Worm (Caenorhabditis elegans): ENCODE measurements around the gene srh-281.

Gene srh-281

ce11 chrV:16210257-16211002 is 19.8 kb downstream of the srh-281 start, which contains the start of gene F11A5.16:
TSS of gene F11A5.16 (plus strand) at chrV:16210952.
- TF ChIP-seq ztf-4 (tag; optimal IDR thresholded peaks at IDR 0.05) (no peak), nhr-23 (tag; optimal IDR thresholded peaks at IDR 0.05) (no peak)

- TF ChIP-seq nhr-25 (tag; optimal IDR thresholded peaks at IDR 0.05) (no peak), nhr-43 (tag; optimal IDR thresholded peaks at IDR 0.05; ENCODE audit: poor library complexity, severe bottlenecking) (peak; percentile 26)
Measured at ce11 chrV:16211713-16212112, 21.1 kb downstream of the srh-281 start.

ce11 chrV:16213323-16213722 is 22.7 kb downstream of the srh-281 start:
- TF ChIP-seq aly-2 (tag; optimal IDR thresholded peaks at IDR 0.05), result no peak
- TF ChIP-seq nhr-23 (tag; optimal IDR thresholded peaks at IDR 0.05), result peak; percentile 39
- TF ChIP-seq eor-1 (tag; optimal IDR thresholded peaks at IDR 0.05), result no peak
- TF ChIP-seq fkh-2 (tag; optimal IDR thresholded peaks at IDR 0.05), result no peak
- TF ChIP-seq ceh-9 (tag; optimal IDR thresholded peaks at IDR 0.05), result no peak
- TF ChIP-seq ceh-16 (tag; optimal IDR thresholded peaks at IDR 0.05), result no peak
- TF ChIP-seq elt-3 (tag; optimal IDR thresholded peaks at IDR 0.05), result peak in 2 of 3 experiments; percentile 26 to 43
- TF ChIP-seq egl-5 (tag; optimal IDR thresholded peaks at IDR 0.05), result no peak
- TF ChIP-seq sea-2 (GFP tag; optimal IDR thresholded peaks at IDR 0.05), result no peak
- TF ChIP-seq nhr-12 (tag; optimal IDR thresholded peaks at IDR 0.05), result no peak
- no peak for TF ChIP-seq nhr-76 (tag; optimal IDR thresholded peaks at IDR 0.05)
- TF ChIP-seq egl-27 (tag; optimal IDR thresholded peaks at IDR 0.05), result no peak
- peak; percentile 93 for TF ChIP-seq nhr-43 (tag; optimal IDR thresholded peaks at IDR 0.05; ENCODE audit: poor library complexity, severe bottlenecking)
- no peak for TF ChIP-seq lin-15B (tag; optimal IDR thresholded peaks at IDR 0.05)
- no peak for TF ChIP-seq nhr-28 (tag; optimal IDR thresholded peaks at IDR 0.05)
- TF ChIP-seq fos-1 (tag; optimal IDR thresholded peaks at IDR 0.05), result no peak
- peak; percentile 14 for TF ChIP-seq nhr-25 (tag; optimal IDR thresholded peaks at IDR 0.05)
- TF ChIP-seq pha-4 (tag; optimal IDR thresholded peaks at IDR 0.05), result no peak
- TF ChIP-seq elt-2 (tag; optimal IDR thresholded peaks at IDR 0.05), result no peak
- TF ChIP-seq ceh-82 (tag; optimal IDR thresholded peaks at IDR 0.05), result no peak
- TF ChIP-seq ztf-4 (tag; optimal IDR thresholded peaks at IDR 0.05), result no peak
- TF ChIP-seq unc-39 (tag; optimal IDR thresholded peaks at IDR 0.05), result no peak
- TF ChIP-seq ztf-11 (tag; optimal IDR thresholded peaks at IDR 0.05), result no peak
- TF ChIP-seq ama-1 (optimal IDR thresholded peaks at IDR 0.05), result no peak
- no peak for TF ChIP-seq tbx-2 (tag; optimal IDR thresholded peaks at IDR 0.05)

- TF ChIP-seq fos-1 (tag; optimal IDR thresholded peaks at IDR 0.05), result no peak
- no peak for TF ChIP-seq nhr-28 (tag; optimal IDR thresholded peaks at IDR 0.05)
- no peak for TF ChIP-seq nhr-77 (tag; optimal IDR thresholded peaks at IDR 0.05)
- no peak for TF ChIP-seq ceh-9 (tag; optimal IDR thresholded peaks at IDR 0.05)
- no peak for TF ChIP-seq eor-1 (tag; optimal IDR thresholded peaks at IDR 0.05)
- TF ChIP-seq zag-1 (tag; optimal IDR thresholded peaks at IDR 0.05), result no peak
- TF ChIP-seq skn-1 (tag; optimal IDR thresholded peaks at IDR 0.05), result no peak
Measured at ce11 chrV:16214505-16214904, 23.9 kb downstream of the srh-281 start, which contains the start of gene F11A5.9. TSS of gene F11A5.9 (plus strand) at chrV:16214890.

ce11 chrV:16218522-16218921 is 27.9 kb downstream of the srh-281 start, which contains the start of gene F11A5.15:
TSS of gene F11A5.15 (minus strand) at chrV:16218622.
- no peak for TF ChIP-seq daf-12 (tag; optimal IDR thresholded peaks at IDR 0.05)

ce11 chrV:16218972-16219757 is 28.6 kb downstream of the srh-281 start, which contains the start of gene glc-1:
TSS of gene glc-1 (plus strand) at chrV:16219634.
- TF ChIP-seq tbx-2 (tag; optimal IDR thresholded peaks at IDR 0.05) (no peak), pqm-1 (tag; optimal IDR thresholded peaks at IDR 0.05) (peak; percentile 10), ceh-28 (tag; optimal IDR thresholded peaks at IDR 0.05) (no peak), elt-2 (tag; optimal IDR thresholded peaks at IDR 0.05) (peak; percentile 40)

Data from whole organism, L3 larva.